Fruit fly (Drosophila melanogaster) whole organism, prepupa: ENCODE results near the gene CG15515.
A peak's percentile ranks its signal among the peaks of the same experiment; 100 is the strongest.

Source experiments
- Blimp-1 ChIP-seq: fragments of 200-800 bp; sonication (Bioruptor generic); optimal IDR thresholded peaks from 3 replicates; lab custom pipeline; 2017; ENCODE audit warnings: missing biosample characterization, missing genetic modification characterization, mild to moderate bottlenecking, moderate library complexity, missing genetic modification reagents
- CG10631 ChIP-seq: fragments of 200-800 bp; sonication (Bioruptor generic); optimal IDR thresholded peaks from 2 replicates; lab custom pipeline; 2016; ENCODE audit warnings: missing biosample characterization, missing genetic modification characterization
- CG11294 ChIP-seq: fragments of 200-800 bp; sonication (Bioruptor generic); IDR thresholded peaks from 2 replicates; pipeline ENCODE4 v1.3.6; 2022; ENCODE audit warnings: missing biosample characterization, missing genetic modification characterization
- CG11762 ChIP-seq: fragments of 200-800 bp; sonication (Bioruptor generic); optimal IDR thresholded peaks from 3 replicates; lab custom pipeline; 2016; ENCODE audit warnings: missing biosample characterization, missing genetic modification characterization; ENCODE audit not compliant: insufficient read depth
- CG15336 ChIP-seq: fragments of 200-800 bp; sonication (Bioruptor generic); IDR thresholded peaks from 2 replicates; pipeline ENCODE4 v1.3.6; 2022; ENCODE audit warnings: missing biosample characterization, missing genetic modification characterization
- CG1621 ChIP-seq: fragments of 200-800 bp; sonication (Bioruptor generic); optimal IDR thresholded peaks from 3 replicates; lab custom pipeline; 2018; ENCODE audit warnings: missing biosample characterization, mild to moderate bottlenecking, missing genetic modification characterization
- CG16779 ChIP-seq: fragments of 200-800 bp; sonication (Bioruptor generic); optimal IDR thresholded peaks from 3 replicates; lab custom pipeline; 2017; ENCODE audit warnings: missing biosample characterization, mild to moderate bottlenecking, missing genetic modification characterization
- CG31627 ChIP-seq: fragments of 200-800 bp; sonication (Bioruptor generic); optimal IDR thresholded peaks from 3 replicates; lab custom pipeline; 2016; ENCODE audit warnings: missing biosample characterization, missing genetic modification characterization
- CG32006 ChIP-seq: fragments of 200-800 bp; sonication (Bioruptor generic); optimal IDR thresholded peaks from 3 replicates; lab custom pipeline; 2017; ENCODE audit warnings: missing biosample characterization, mild to moderate bottlenecking, missing genetic modification characterization
- CG3919 ChIP-seq: fragments of 200-800 bp; sonication (Bioruptor generic); optimal IDR thresholded peaks from 3 replicates; lab custom pipeline; 2016; ENCODE audit warnings: missing biosample characterization, missing genetic modification characterization
- CG4318 ChIP-seq: fragments of 200-800 bp; sonication (Bioruptor generic); optimal IDR thresholded peaks from 3 replicates; lab custom pipeline; 2017; ENCODE audit warnings: missing biosample characterization, mild to moderate bottlenecking, missing genetic modification characterization
- CG6163 ChIP-seq: fragments of 200-800 bp; sonication (Bioruptor generic); IDR thresholded peaks from 3 replicates; pipeline ENCODE4 v1.3.6; 2022; ENCODE audit warnings: missing biosample characterization, missing genetic modification characterization
- CG6276 ChIP-seq: fragments of 200-800 bp; sonication (Bioruptor generic); optimal IDR thresholded peaks from 2 replicates; lab custom pipeline; 2017; ENCODE audit warnings: missing biosample characterization, mild to moderate bottlenecking, missing genetic modification characterization
- CG6792 ChIP-seq: fragments of 200-800 bp; sonication (Bioruptor generic); optimal IDR thresholded peaks from 3 replicates; lab custom pipeline; 2016; ENCODE audit warnings: missing biosample characterization, missing genetic modification characterization
- CG6808 ChIP-seq: fragments of 200-800 bp; sonication (Bioruptor generic); optimal IDR thresholded peaks from 3 replicates; lab custom pipeline; 2017; ENCODE audit warnings: missing biosample characterization, missing genetic modification characterization, mild to moderate bottlenecking, moderate library complexity, missing genetic modification reagents
- CG6854 ChIP-seq: fragments of 200-800 bp; sonication (Bioruptor generic); optimal IDR thresholded peaks from 2 replicates; lab custom pipeline; 2017; ENCODE audit warnings: missing biosample characterization, mild to moderate bottlenecking, missing genetic modification characterization
- CG8119 ChIP-seq: fragments of 200-800 bp; sonication (Bioruptor generic); IDR thresholded peaks from 3 replicates; pipeline ENCODE4 v1.3.6; 2022; ENCODE audit warnings: missing biosample characterization, missing genetic modification characterization
- CG8319 ChIP-seq: fragments of 200-800 bp; sonication (Bioruptor generic); optimal IDR thresholded peaks from 3 replicates; lab custom pipeline; 2016; ENCODE audit warnings: missing biosample characterization, missing genetic modification characterization
- CG8632 ChIP-seq: fragments of 200-800 bp; sonication (Bioruptor generic); optimal IDR thresholded peaks from 3 replicates; lab custom pipeline; 2016; ENCODE audit warnings: missing biosample characterization, missing genetic modification characterization
- CG9139 ChIP-seq: fragments of 200-800 bp; sonication (Bioruptor generic); optimal IDR thresholded peaks from 3 replicates; lab custom pipeline; 2017; ENCODE audit warnings: missing biosample characterization, mild to moderate bottlenecking, missing genetic modification characterization
- Eip75B ChIP-seq: fragments of 200-800 bp; sonication (Bioruptor generic); optimal IDR thresholded peaks from 3 replicates; lab custom pipeline; 2016; ENCODE audit warnings: missing biosample characterization, missing genetic modification characterization
- Eip78C ChIP-seq: fragments of 200-800 bp; sonication (Bioruptor generic); peaks from one replicate; lab custom pipeline; 2016; ENCODE audit warnings: missing biosample characterization, missing genetic modification characterization
- Eip93F ChIP-seq: fragments of 200-800 bp; sonication (Bioruptor generic); optimal IDR thresholded peaks from 2 replicates; lab custom pipeline; 2016; ENCODE audit warnings: missing biosample characterization, mild to moderate bottlenecking, missing genetic modification characterization
- Ets21C ChIP-seq: fragments of 200-800 bp; sonication (Bioruptor generic); optimal IDR thresholded peaks from 3 replicates; lab custom pipeline; 2016; ENCODE audit warnings: missing biosample characterization, missing genetic modification characterization
- Gug ChIP-seq: fragments of 200-800 bp; sonication (Bioruptor generic); IDR thresholded peaks from 2 replicates; pipeline ENCODE4 v1.3.6; 2022; ENCODE audit warnings: missing biosample characterization, missing genetic modification characterization
- Hr38 ChIP-seq: sonication (Bioruptor generic); optimal IDR thresholded peaks from 2 replicates; lab custom pipeline; 2016; ENCODE audit warnings: missing biosample characterization, missing genetic modification characterization
- Hr39 ChIP-seq: fragments of 200-800 bp; sonication (Bioruptor generic); optimal IDR thresholded peaks from 2 replicates; lab custom pipeline; 2016; ENCODE audit warnings: missing biosample characterization, missing genetic modification characterization
- Hr4 ChIP-seq: fragments of 200-800 bp; sonication (Bioruptor generic); optimal IDR thresholded peaks from 3 replicates; lab custom pipeline; 2016; ENCODE audit warnings: missing biosample characterization, missing genetic modification characterization
- Met ChIP-seq: fragments of 200-800 bp; sonication (Bioruptor generic); optimal IDR thresholded peaks from 3 replicates; lab custom pipeline; 2016; ENCODE audit warnings: missing biosample characterization, missing genetic modification characterization
- OdsH ChIP-seq: fragments of 200-800 bp; sonication (Bioruptor generic); optimal IDR thresholded peaks from 3 replicates; lab custom pipeline; 2016; ENCODE audit warnings: missing biosample characterization, missing genetic modification characterization
- Smox ChIP-seq: fragments of 200-800 bp; sonication (Bioruptor generic); optimal IDR thresholded peaks from 3 replicates; lab custom pipeline; 2016; ENCODE audit warnings: missing biosample characterization, missing genetic modification characterization
- Sox102F ChIP-seq: fragments of 200-800 bp; sonication (Bioruptor generic); optimal IDR thresholded peaks from 2 replicates; lab custom pipeline; 2016; ENCODE audit warnings: missing biosample characterization, mild to moderate bottlenecking, missing genetic modification characterization
- Sox14 ChIP-seq: fragments of 200-800 bp; sonication (Bioruptor generic); optimal IDR thresholded peaks from 3 replicates; lab custom pipeline; 2016; ENCODE audit warnings: missing biosample characterization, missing genetic modification characterization
- Sox15 ChIP-seq: fragments of 200-800 bp; sonication (Bioruptor generic); optimal IDR thresholded peaks from 3 replicates; lab custom pipeline; 2016; ENCODE audit warnings: missing biosample characterization, missing genetic modification characterization
- achi ChIP-seq: fragments of 200-800 bp; sonication (Bioruptor generic); optimal IDR thresholded peaks from 3 replicates; lab custom pipeline; 2016; ENCODE audit warnings: missing biosample characterization, missing genetic modification characterization
- acj6 ChIP-seq: fragments of 200-800 bp; sonication (Bioruptor generic); optimal IDR thresholded peaks from 3 replicates; lab custom pipeline; 2016; ENCODE audit warnings: missing biosample characterization, missing genetic modification characterization
- cyc ChIP-seq: fragments of 200-800 bp; sonication (Bioruptor generic); optimal IDR thresholded peaks from 3 replicates; lab custom pipeline; 2016; ENCODE audit warnings: missing biosample characterization, missing genetic modification characterization
- dac ChIP-seq: fragments of 200-800 bp; sonication (Bioruptor generic); optimal IDR thresholded peaks from 2 replicates; lab custom pipeline; 2017; ENCODE audit warnings: missing biosample characterization, mild to moderate bottlenecking, missing genetic modification characterization
- eg ChIP-seq: fragments of 200-800 bp; sonication (Bioruptor generic); IDR thresholded peaks from 3 replicates; pipeline ENCODE4 v1.3.6; 2022; ENCODE audit warnings: missing biosample characterization, missing genetic modification characterization
- esn ChIP-seq: fragments of 200-800 bp; sonication (Bioruptor generic); optimal IDR thresholded peaks from 2 replicates; lab custom pipeline; 2016; ENCODE audit warnings: missing biosample characterization, mild to moderate bottlenecking, missing genetic modification characterization, moderate library complexity
- fd59A ChIP-seq: fragments of 200-800 bp; sonication (Bioruptor generic); optimal IDR thresholded peaks from 2 replicates; lab custom pipeline; 2017; ENCODE audit warnings: missing biosample characterization, mild to moderate bottlenecking, missing genetic modification characterization, missing genetic modification reagents
- fd85E ChIP-seq: fragments of 200-800 bp; sonication (Bioruptor generic); optimal IDR thresholded peaks from 3 replicates; lab custom pipeline; 2016; ENCODE audit warnings: missing biosample characterization, missing genetic modification characterization
- fkh ChIP-seq: fragments of 200-800 bp; sonication (Bioruptor generic); optimal IDR thresholded peaks from 3 replicates; lab custom pipeline; 2017; ENCODE audit warnings: missing biosample characterization, mild to moderate bottlenecking, missing genetic modification characterization, moderate library complexity
- lz ChIP-seq: fragments of 200-800 bp; sonication (Bioruptor generic); optimal IDR thresholded peaks from 3 replicates; lab custom pipeline; 2016; ENCODE audit warnings: missing biosample characterization, missing genetic modification characterization
- net ChIP-seq: fragments of 200-800 bp; sonication (Bioruptor generic); optimal IDR thresholded peaks from 3 replicates; lab custom pipeline; 2016; ENCODE audit warnings: missing biosample characterization, missing genetic modification characterization
- pdm3 ChIP-seq: fragments of 200-800 bp; sonication (Bioruptor generic); optimal IDR thresholded peaks from 3 replicates; lab custom pipeline; 2016; ENCODE audit warnings: missing biosample characterization, missing genetic modification characterization
- salr ChIP-seq, 2 experiments: fragments of 200-800 bp; sonication (Bioruptor generic); optimal IDR thresholded peaks; 3 replicates each; lab custom pipeline; 2016 to 2018; ENCODE audit warnings: missing biosample characterization in 2 of 2, missing genetic modification characterization in 2 of 2, mild to moderate bottlenecking in 1 of 2
- spab ChIP-seq: fragments of 200-800 bp; sonication (Bioruptor generic); optimal IDR thresholded peaks from 2 replicates; lab custom pipeline; 2017; ENCODE audit warnings: missing biosample characterization, mild to moderate bottlenecking, missing genetic modification characterization, missing genetic modification reagents
- ss ChIP-seq, 2 experiments: fragments of 200-800 bp; sonication (Bioruptor generic); optimal IDR thresholded peaks; 2 replicates in 1 of 2; 3 replicates in 1 of 2; lab custom pipeline; 2017 to 2018; ENCODE audit warnings: mild to moderate bottlenecking in 2 of 2, missing biosample characterization in 2 of 2, missing genetic modification characterization in 2 of 2, moderate library complexity in 1 of 2
- topi ChIP-seq: fragments of 200-800 bp; sonication (Bioruptor generic); optimal IDR thresholded peaks from 3 replicates; lab custom pipeline; 2016; ENCODE audit warnings: missing biosample characterization, missing genetic modification characterization
- vri ChIP-seq: fragments of 200-800 bp; sonication (Bioruptor generic); optimal IDR thresholded peaks from 3 replicates; lab custom pipeline; 2016; ENCODE audit warnings: missing biosample characterization, mild to moderate bottlenecking, missing genetic modification characterization

Gene CG15515

dm6 chr3R:29894393-29894792 is 10.9 kb upstream of the CG15515 start:
- TF ChIP-seq CG32006 (GFP tag; lab: Kevin White, UChicago) (peak; percentile 60), CG11762 (GFP tag; lab: Kevin White, UChicago) (no peak), CG3919 (GFP tag; lab: Kevin White, UChicago) (peak; percentile 26), CG8632 (no peak), CG31627 (GFP tag; lab: Kevin White, UChicago) (no peak), Sox14 (GFP tag; lab: Kevin White, UChicago) (no peak), Ets21C (no peak), CG6808 (GFP tag; lab: Kevin White, UChicago) (no peak), ss (GFP tag; optimal IDR thresholded peaks at IDR 0.05; lab: Kevin White, UChicago) (no peak), Hr38 (GFP tag; lab: Kevin White, UChicago) (no peak), Eip75B (GFP tag; lab: Kevin White, UChicago) (no peak), CG6792 (GFP tag; lab: Kevin White, UChicago) (no peak), Sox15 (GFP tag; lab: Kevin White, UChicago) (no peak), CG6163 (GFP tag; lab: Robert Waterston, UW) (peak; percentile 34; the same call in 2 of the 3 replicates), fd85E (GFP tag; lab: Kevin White, UChicago) (no peak), esn (no peak), spab (GFP tag; lab: Kevin White, UChicago) (no peak), fd59A (no peak), dac (GFP tag; lab: Kevin White, UChicago) (no peak), Eip93F (GFP tag; lab: Kevin White, UChicago) (no peak), Met (GFP tag; lab: Kevin White, UChicago) (no peak), topi (GFP tag; lab: Kevin White, UChicago) (no peak), Sox102F (GFP tag; lab: Kevin White, UChicago) (no peak), lz (GFP tag; lab: Kevin White, UChicago) (no peak), cyc (GFP tag; lab: Kevin White, UChicago) (no peak), CG4318 (GFP tag; lab: Kevin White, UChicago) (peak; percentile 22), Hr39 (GFP tag; lab: Kevin White, UChicago) (no peak), salr (GFP tag; optimal IDR thresholded peaks at IDR 0.05; lab: Kevin White, UChicago) (peak in 1 of 2 experiments; percentile 25), CG16779 (tag; lab: Kevin White, UChicago) (no peak), Eip78C (GFP tag; lab: Kevin White, UChicago) (peak; percentile 73), CG8119 (GFP tag; lab: Robert Waterston, UW) (peak; percentile 83), Hr4 (peak; percentile 79), vri (no peak), CG6854 (GFP tag; lab: Kevin White, UChicago) (no peak), Blimp-1 (GFP tag; lab: Kevin White, UChicago) (no peak), CG11294 (GFP tag; lab: Robert Waterston, UW) (peak; percentile 72), Smox (no peak), eg (GFP tag; lab: Robert Waterston, UW) (peak; percentile 78), fkh (GFP tag; lab: Kevin White, UChicago) (no peak), achi (GFP tag; lab: Kevin White, UChicago) (peak; percentile 46), CG1621 (tag; lab: Kevin White, UChicago) (no peak), CG6276 (GFP tag; lab: Kevin White, UChicago) (peak; percentile 56), OdsH (GFP tag; lab: Kevin White, UChicago) (peak; percentile 30), CG10631 (GFP tag; lab: Kevin White, UChicago) (peak; percentile 21), CG8319 (GFP tag; lab: Kevin White, UChicago) (no peak), pdm3 (peak; percentile 19), net (GFP tag; lab: Kevin White, UChicago) (no peak), Gug (GFP tag; lab: Robert Waterston, UW) (peak; percentile 80), CG9139 (GFP tag; lab: Kevin White, UChicago) (no peak), CG15336 (peak; percentile 81), acj6 (no peak)
